Worm (Caenorhabditis elegans) whole organism, L4/young adult: Measurements from ENCODE around the gene cyp-33C4.

ENCODE experiments used
- W03F9.2 ChIP-seq: fragments of 150-350 bp; optimal IDR thresholded peaks from 2 replicates; lab custom pipeline; 2014; ENCODE audit warnings: missing biosample characterization, missing genetic modification characterization
- dao-5 ChIP-seq: sonication (generic microtip); optimal IDR thresholded peaks from 2 replicates; lab custom pipeline; 2016; ENCODE audit warnings: missing genotype, missing genetic modification characterization, moderate library complexity, missing compliant biosample characterization
- him-1 ChIP-seq: sonication (generic microtip); optimal IDR thresholded peaks from 2 replicates; lab custom pipeline; 2016; ENCODE audit warnings: missing genotype, missing genetic modification reagents, missing genetic modification characterization, missing compliant biosample characterization

DNA sequence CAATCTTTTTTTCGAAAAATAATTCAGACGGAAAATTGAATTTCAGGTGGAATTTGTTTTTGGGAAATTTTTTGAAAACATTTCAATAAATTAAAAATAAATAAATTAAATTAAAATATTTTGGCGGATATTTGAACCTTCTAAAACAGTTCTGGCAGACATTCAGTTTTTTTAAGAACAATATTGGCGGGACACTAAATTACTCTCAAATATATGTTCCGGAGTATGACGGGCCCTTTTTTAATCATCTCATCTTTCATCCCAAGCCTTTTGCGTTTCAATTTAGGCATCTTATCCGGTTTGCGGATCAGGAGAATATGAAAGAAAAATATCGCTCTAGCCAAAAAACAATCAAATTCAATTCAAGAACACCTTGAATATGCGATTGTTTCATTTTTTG lies 29.1 kb upstream of the cyp-33C4 start, which contains the start of gene svh-11:
- no peak for TF ChIP-seq him-1 (tag; lab: Kevin White, UChicago)
- TF ChIP-seq W03F9.2 (tag; lab: Kevin White, UChicago), result no peak
- TF ChIP-seq dao-5 (tag; lab: Kevin White, UChicago), result no peak
